Worm (Caenorhabditis elegans): ENCODE measurements around the gene F54F7.8.

DNA sequence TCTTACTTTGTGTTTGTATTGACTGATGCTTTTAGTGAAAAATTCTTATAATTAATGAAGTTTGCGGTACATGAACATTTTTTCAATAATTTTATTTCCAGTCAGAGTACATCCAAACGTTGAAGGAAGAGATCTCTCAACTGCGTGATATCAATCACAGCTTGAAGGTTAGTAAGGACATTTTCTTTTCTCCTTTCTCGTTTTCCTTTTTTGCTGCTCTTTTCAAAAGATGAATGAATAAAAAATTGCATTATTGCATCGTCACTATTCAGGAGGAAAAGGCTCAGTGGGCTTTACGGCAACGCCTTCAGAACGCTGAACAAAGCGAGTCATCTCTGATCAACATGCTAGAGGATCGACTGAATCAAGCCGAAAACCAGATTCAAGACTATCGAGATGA lies 27.9 kb downstream of the F54F7.8 start:
- TF ChIP-seq med-1 (GFP tag; optimal IDR thresholded peaks at IDR 0.05; ENCODE audit: insufficient read depth) (no peak), flt-1 (GFP tag; IDR thresholded peaks at IDR 0.05) (no peak), ztf-23 (GFP tag; IDR thresholded peaks at IDR 0.05) (no peak), cog-1 (tag; optimal IDR thresholded peaks at IDR 0.05) (no peak)

All from whole organism, midembryonic.